Worm (Caenorhabditis elegans): ENCODE results near the gene elo-7.

elo-7 gene

DNA sequence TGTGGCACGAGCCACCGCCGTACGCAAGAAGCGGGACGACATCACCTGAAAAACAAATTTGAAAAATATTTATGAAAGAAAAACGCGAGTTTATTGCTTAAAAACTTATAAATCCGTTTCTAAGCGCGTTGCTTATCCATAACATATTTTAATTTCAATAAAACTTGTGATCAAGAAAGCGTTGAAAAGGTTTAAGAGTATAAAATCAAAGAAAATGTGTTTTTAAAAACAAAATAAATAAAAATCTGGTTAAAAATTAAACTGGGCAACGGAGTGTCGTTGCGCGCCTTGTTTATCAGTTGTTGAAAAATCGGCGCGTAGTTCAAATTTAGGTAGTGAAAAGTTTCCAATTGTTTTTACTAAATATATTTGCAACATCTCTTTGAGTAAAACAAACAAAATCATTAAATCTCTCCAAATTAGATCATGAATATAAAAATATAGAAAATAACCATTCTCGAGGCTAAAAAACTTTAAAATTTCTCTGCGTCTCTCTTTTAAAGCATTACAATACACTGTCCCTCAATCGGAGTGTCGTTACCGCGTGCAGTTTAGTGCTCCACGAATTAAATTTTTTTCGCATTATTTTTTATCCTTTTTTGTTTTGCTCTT lies 4.8 kb upstream of the elo-7 start, which contains the start of gene ndua-5 (continued):
- TF ChIP-seq fkh-8 (tag; optimal IDR thresholded peaks at IDR 0.05) (peak; percentile 15), nhr-237 (tag; optimal IDR thresholded peaks at IDR 0.05) (no peak), egl-13 (tag; optimal IDR thresholded peaks at IDR 0.05) (no peak), mep-1 (tag; optimal IDR thresholded peaks at IDR 0.05) (no peak), egl-27 (tag; optimal IDR thresholded peaks at IDR 0.05) (no peak), dsc-1 (tag; optimal IDR thresholded peaks at IDR 0.05) (peak; percentile 59), pag-3 (tag; optimal IDR thresholded peaks at IDR 0.05; ENCODE audit: borderline replicate concordance, insufficient read depth) (no peak), tbx-2 (tag; optimal IDR thresholded peaks at IDR 0.05) (peak; percentile 63), unc-98 (GFP tag; IDR thresholded peaks at IDR 0.05) (no peak), ces-1 (GFP tag; optimal IDR thresholded peaks at IDR 0.05) (no peak), isw-1 (GFP tag; IDR thresholded peaks at IDR 0.05) (peak; percentile 23; the same call in 1 of the 2 replicates), dpl-1 (GFP tag; optimal IDR thresholded peaks at IDR 0.05) (peak; percentile 86 to 92 (median 88)), nhr-28 (tag; optimal IDR thresholded peaks at IDR 0.05) (no peak), ets-5 (GFP tag; IDR thresholded peaks at IDR 0.05) (no peak), xbp-1 (tag; optimal IDR thresholded peaks at IDR 0.05) (peak; percentile 72), ceh-82 (tag; optimal IDR thresholded peaks at IDR 0.05) (peak; percentile 0 to 51 (median 9)), vab-15 (tag; optimal IDR thresholded peaks at IDR 0.05) (no peak), mef-2 (tag; optimal IDR thresholded peaks at IDR 0.05) (no peak), lir-3 (tag; optimal IDR thresholded peaks at IDR 0.05; ENCODE audit: poor library complexity) (no peak), nhr-12 (tag; optimal IDR thresholded peaks at IDR 0.05) (no peak), lsy-2 (tag; optimal IDR thresholded peaks at IDR 0.05) (peak; percentile 28 to 72), tlp-1 (tag; optimal IDR thresholded peaks at IDR 0.05) (no peak), snpc-4 (tag; optimal IDR thresholded peaks at IDR 0.05) (peak; percentile 49), ceh-63 (GFP tag; optimal IDR thresholded peaks at IDR 0.05) (no peak), ama-1 (optimal IDR thresholded peaks at IDR 0.05) (no peak), ztf-11 (tag; optimal IDR thresholded peaks at IDR 0.05) (no peak), jun-1 (tag; optimal IDR thresholded peaks at IDR 0.05) (no peak), ceh-90 (tag; optimal IDR thresholded peaks at IDR 0.05) (no peak)

DNA sequence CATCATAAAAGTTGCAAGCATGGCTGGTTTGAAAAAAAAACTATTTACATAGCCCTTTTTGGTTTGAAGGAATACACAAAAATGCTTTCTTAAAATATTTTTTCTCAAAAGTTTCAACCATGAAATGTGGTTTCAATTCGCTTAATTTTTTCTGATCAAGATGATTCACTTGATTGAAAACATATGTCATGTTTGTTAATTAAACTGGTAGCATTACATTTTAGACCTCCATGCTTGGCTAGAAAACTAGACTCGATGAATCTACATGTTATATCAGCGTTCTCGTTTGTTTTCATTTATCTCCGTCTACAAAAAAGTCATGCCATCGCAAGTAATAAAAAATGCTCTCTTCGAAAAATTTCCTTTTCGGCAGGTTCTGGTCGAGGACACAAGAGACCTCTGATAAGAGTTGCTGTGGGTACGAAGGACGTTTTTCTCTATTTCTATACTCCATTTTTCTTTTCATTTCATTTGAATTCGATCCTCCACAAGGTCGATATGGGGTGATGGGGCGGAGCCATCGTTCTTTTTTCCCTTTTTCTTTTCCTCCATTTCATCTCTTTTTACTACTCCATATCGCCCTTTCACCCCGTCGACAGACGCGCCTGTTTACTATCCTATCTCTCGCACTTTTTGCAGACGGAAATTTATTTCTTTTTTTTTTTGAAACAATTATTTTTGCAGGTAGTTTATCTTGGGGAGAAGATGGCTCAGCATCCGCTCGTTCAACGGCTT lies 3.9 kb upstream of the elo-7 start, which contains the start of gene elo-1:
Gene elo-1 (plus strand): TSS at position 685 of the 735 bp plus-strand sequence.
- TF ChIP-seq fkh-10 (GFP tag; optimal IDR thresholded peaks at IDR 0.05) (no peak), xbp-1 (tag; optimal IDR thresholded peaks at IDR 0.05) (peak; percentile 21), pag-3 (tag; optimal IDR thresholded peaks at IDR 0.05; ENCODE audit: borderline replicate concordance, insufficient read depth) (no peak), snu-23 (GFP tag; optimal IDR thresholded peaks at IDR 0.05) (peak; percentile 71), fkh-8 (tag; optimal IDR thresholded peaks at IDR 0.05) (no peak), nhr-12 (tag; optimal IDR thresholded peaks at IDR 0.05) (no peak), nhr-47 (tag; optimal IDR thresholded peaks at IDR 0.05) (no peak), lin-15B (tag; optimal IDR thresholded peaks at IDR 0.05) (no peak), grh-1 (GFP tag; IDR thresholded peaks at IDR 0.05) (no peak), unc-130 (tag; optimal IDR thresholded peaks at IDR 0.05) (no peak), aha-1 (tag; optimal IDR thresholded peaks at IDR 0.05) (no peak), tlp-1 (tag; optimal IDR thresholded peaks at IDR 0.05) (peak; percentile 3), unc-62 (GFP tag; optimal IDR thresholded peaks at IDR 0.05) (no peak), hpl-2 (GFP tag; optimal IDR thresholded peaks at IDR 0.05) (no peak), nhr-85 (tag) (peak; percentile 91), dpl-1 (GFP tag; optimal IDR thresholded peaks at IDR 0.05) (peak; percentile 2 to 44 (median 14)), dsc-1 (tag; optimal IDR thresholded peaks at IDR 0.05) (peak; percentile 93), lir-3 (tag; optimal IDR thresholded peaks at IDR 0.05; ENCODE audit: poor library complexity) (no peak), sptf-1 (tag; optimal IDR thresholded peaks at IDR 0.05) (no peak), nhr-11 (tag; optimal IDR thresholded peaks at IDR 0.05) (no peak), vab-15 (tag; optimal IDR thresholded peaks at IDR 0.05) (no peak), mef-2 (tag; optimal IDR thresholded peaks at IDR 0.05) (no peak), Y116A8C.19 (tag; optimal IDR thresholded peaks at IDR 0.05; ENCODE audit: borderline replicate concordance) (no peak), swsn-7 (tag; optimal IDR thresholded peaks at IDR 0.05) (peak; percentile 39), ces-1 (GFP tag; optimal IDR thresholded peaks at IDR 0.05) (no peak), mdl-1 (tag; optimal IDR thresholded peaks at IDR 0.05) (peak in 1 of 2 experiments; percentile 18), ets-5 (GFP tag; IDR thresholded peaks at IDR 0.05) (no peak), C04F5.9 (tag; optimal IDR thresholded peaks at IDR 0.05) (no peak), nhr-19 (GFP tag; conservative IDR thresholded peaks at IDR 0.05) (peak; percentile 53), hlh-4 (tag; optimal IDR thresholded peaks at IDR 0.05) (no peak), nhr-76 (tag; optimal IDR thresholded peaks at IDR 0.05) (no peak), C34B4.2 (tag; optimal IDR thresholded peaks at IDR 0.05) (no peak)
